Fruit fly (Drosophila melanogaster): ENCODE data around the gene egh.

egh gene

DNA sequence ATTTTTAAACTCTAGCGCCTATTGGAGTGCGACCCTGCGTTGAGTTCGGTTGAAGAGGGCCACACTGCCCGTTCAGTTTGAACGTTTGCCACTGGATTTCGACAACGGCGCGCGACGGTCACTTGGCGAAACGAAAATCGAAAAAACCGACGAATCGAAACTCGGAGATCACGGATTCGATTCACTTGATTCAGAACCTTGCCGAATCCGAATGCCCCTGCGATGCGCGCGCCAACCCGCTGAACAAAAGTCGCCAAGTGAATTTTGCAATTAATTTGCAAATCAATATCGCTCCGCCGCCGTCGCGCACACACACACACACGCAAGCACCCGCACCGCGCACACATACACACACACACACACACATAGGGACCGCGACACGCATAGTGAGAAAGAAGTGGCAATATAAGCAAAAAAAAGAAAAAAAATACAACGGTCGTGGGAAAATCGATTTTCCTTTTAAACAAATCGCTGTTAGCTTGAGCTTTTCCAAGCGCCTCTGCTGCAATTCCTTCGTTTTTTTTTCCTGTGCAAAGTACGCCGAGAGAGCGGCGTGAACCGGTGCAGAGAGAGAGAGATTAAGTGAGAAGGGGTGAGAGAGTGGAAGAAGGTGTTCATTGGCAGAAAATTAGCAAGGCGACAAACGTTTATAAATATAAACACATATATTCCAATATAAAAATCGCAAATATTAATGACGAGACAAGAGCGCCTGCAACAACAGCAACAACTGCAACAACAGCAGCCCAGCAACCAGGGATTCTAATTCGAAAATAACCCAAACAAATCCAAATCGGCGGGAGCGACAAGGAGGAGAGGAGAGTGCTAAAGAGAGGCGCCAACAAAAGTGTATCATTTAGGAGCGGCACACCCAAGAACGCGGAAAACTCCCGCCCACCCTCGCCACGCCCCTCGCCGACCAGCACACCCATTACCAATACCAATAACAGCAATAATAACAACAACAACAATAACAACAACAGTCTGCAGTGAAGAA, at the start of gene egh (continued):
- TF ChIP-seq vri (GFP tag; optimal IDR thresholded peaks at IDR 0.05) (peak; percentile 72), Ets96B (tag; optimal IDR thresholded peaks at IDR 0.05) (no peak), Hr4 (GFP tag; optimal IDR thresholded peaks at IDR 0.05) (peak; percentile 73), Smox (GFP tag; optimal IDR thresholded peaks at IDR 0.05) (peak; percentile 66), CG8119 (GFP tag; IDR thresholded peaks at IDR 0.05) (peak; percentile 85), dac (GFP tag; optimal IDR thresholded peaks at IDR 0.05) (peak; percentile 36), dsx (GFP tag; optimal IDR thresholded peaks at IDR 0.05; ENCODE audit: poor library complexity, severe bottlenecking) (no peak), fkh (GFP tag; optimal IDR thresholded peaks at IDR 0.05) (no peak), ss (GFP tag; optimal IDR thresholded peaks at IDR 0.05) (peak; percentile 67 to 74), fd85E (GFP tag; optimal IDR thresholded peaks at IDR 0.05) (peak; percentile 9)

dm6 chrX:2539495-2539894, 48.8 kb upstream of the egh start:
- TF ChIP-seq cyc (GFP tag; optimal IDR thresholded peaks at IDR 0.05) = no peak
- no peak for TF ChIP-seq fd59A (GFP tag; optimal IDR thresholded peaks at IDR 0.05)
- no peak for TF ChIP-seq salr (GFP tag; optimal IDR thresholded peaks at IDR 0.05)
- no peak for TF ChIP-seq CG10669 (GFP tag; optimal IDR thresholded peaks at IDR 0.05)
- no peak for TF ChIP-seq dac (GFP tag; optimal IDR thresholded peaks at IDR 0.05)

dm6 chrX:2542500-2542899, 45.8 kb upstream of the egh start:
- TF ChIP-seq Eip78C (GFP tag) = peak; percentile 46
- TF ChIP-seq net (GFP tag; optimal IDR thresholded peaks at IDR 0.05) = peak; percentile 5
- no peak for TF ChIP-seq lz (GFP tag; optimal IDR thresholded peaks at IDR 0.05)
- peak; percentile 21; the same call in 1 of the 3 replicates for TF ChIP-seq eg (GFP tag; IDR thresholded peaks at IDR 0.05)
- TF ChIP-seq CG6854 (GFP tag; optimal IDR thresholded peaks at IDR 0.05) = no peak
- TF ChIP-seq svp (GFP tag) = peak; percentile 44
- no peak for TF ChIP-seq Eip93F (GFP tag; optimal IDR thresholded peaks at IDR 0.05)
- no peak for TF ChIP-seq dac (GFP tag; optimal IDR thresholded peaks at IDR 0.05)
- no peak for TF ChIP-seq CG8119 (GFP tag; IDR thresholded peaks at IDR 0.05)
- TF ChIP-seq ss (GFP tag; optimal IDR thresholded peaks at IDR 0.05) = peak in 1 of 2 experiments; percentile 24
- TF ChIP-seq Met (GFP tag; optimal IDR thresholded peaks at IDR 0.05) = no peak
- TF ChIP-seq CG3032 (tag; optimal IDR thresholded peaks at IDR 0.05) = no peak

DNA sequence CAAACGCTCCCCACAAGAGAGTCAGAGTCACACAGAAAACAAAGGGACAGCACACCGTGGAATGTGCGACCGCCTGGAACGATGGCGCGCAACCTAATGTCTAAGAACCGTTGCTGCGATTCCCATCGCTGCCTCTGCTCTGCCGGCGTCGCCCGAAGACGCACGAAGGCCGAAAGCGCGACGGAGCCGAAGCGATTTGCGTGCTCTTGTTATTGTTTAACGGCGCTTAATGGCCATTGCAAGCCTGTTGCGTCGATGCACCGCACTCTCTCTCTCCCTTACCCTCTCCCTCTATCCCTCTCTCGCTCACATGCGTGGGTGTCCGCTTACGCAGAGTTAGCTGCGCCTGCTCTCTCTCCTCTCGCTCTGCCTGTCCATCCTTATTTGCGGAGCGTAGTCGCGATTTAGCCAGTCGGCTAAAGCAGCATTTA, 43.0 kb upstream of the egh start, which contains the start of gene trol:
trol (minus strand) TSS at position 100 of the 431 bp plus-strand sequence.
- TF ChIP-seq achi (GFP tag; optimal IDR thresholded peaks at IDR 0.05) (peak; percentile 11), CG15336 (GFP tag; IDR thresholded peaks at IDR 0.05) (peak; percentile 25; the same call in 1 of the 2 replicates), CG6854 (GFP tag; optimal IDR thresholded peaks at IDR 0.05) (peak; percentile 85), Eip78C (GFP tag) (peak; percentile 63), CG6276 (GFP tag; optimal IDR thresholded peaks at IDR 0.05) (peak; percentile 37), CG32006 (GFP tag; optimal IDR thresholded peaks at IDR 0.05) (peak; percentile 8), acj6 (GFP tag; optimal IDR thresholded peaks at IDR 0.05) (no peak), Hr4 (GFP tag; optimal IDR thresholded peaks at IDR 0.05) (no peak), CG7368 (GFP tag; optimal IDR thresholded peaks at IDR 0.05) (no peak), pdm3 (GFP tag; optimal IDR thresholded peaks at IDR 0.05) (no peak), CG16779 (tag; optimal IDR thresholded peaks at IDR 0.05) (peak; percentile 5), CG6792 (GFP tag; optimal IDR thresholded peaks at IDR 0.05) (peak; percentile 30), Lpt (GFP tag; optimal IDR thresholded peaks at IDR 0.05) (peak; percentile 15), topi (GFP tag; optimal IDR thresholded peaks at IDR 0.05) (peak; percentile 19), fd85E (GFP tag; optimal IDR thresholded peaks at IDR 0.05) (peak; percentile 28), net (GFP tag; optimal IDR thresholded peaks at IDR 0.05) (peak; percentile 17), CG3919 (GFP tag; optimal IDR thresholded peaks at IDR 0.05) (peak; percentile 33), dsx (GFP tag; optimal IDR thresholded peaks at IDR 0.05; ENCODE audit: poor library complexity, severe bottlenecking) (peak; percentile 20), Sox102F (GFP tag; optimal IDR thresholded peaks at IDR 0.05) (peak; percentile 23), Sox14 (GFP tag; optimal IDR thresholded peaks at IDR 0.05) (peak; percentile 19), cyc (GFP tag; optimal IDR thresholded peaks at IDR 0.05) (no peak), ss (GFP tag; optimal IDR thresholded peaks at IDR 0.05) (peak; percentile 42 to 72), CG31627 (GFP tag; optimal IDR thresholded peaks at IDR 0.05) (no peak), vri (GFP tag; optimal IDR thresholded peaks at IDR 0.05) (peak; percentile 53), Met (GFP tag; optimal IDR thresholded peaks at IDR 0.05) (peak; percentile 23), Eip75B (GFP tag; optimal IDR thresholded peaks at IDR 0.05) (peak; percentile 19), eg (GFP tag; IDR thresholded peaks at IDR 0.05) (peak; percentile 45; the same call in 1 of the 3 replicates), CG1621 (tag; optimal IDR thresholded peaks at IDR 0.05) (peak; percentile 28), OdsH (GFP tag; optimal IDR thresholded peaks at IDR 0.05) (no peak), CG11902 (GFP tag; optimal IDR thresholded peaks at IDR 0.05) (no peak)
